Fruit fly (Drosophila melanogaster) whole organism, wandering third instar larva: Measurements from ENCODE around the gene CG43077.

ENCODE experiments used
- Mio ChIP-seq: sonication (Bioruptor generic); optimal IDR thresholded peaks from 2 replicates; lab custom pipeline; 2016; ENCODE audit warnings: missing biosample characterization, missing genetic modification characterization
- foxo ChIP-seq, 2 experiments: fragments of 200-800 bp; sonication (Bioruptor generic); optimal IDR thresholded peaks; 2 replicates in 1 of 2; 3 replicates in 1 of 2; lab custom pipeline; 2016 to 2017; ENCODE audit warnings: missing biosample characterization in 2 of 2, missing genetic modification characterization in 2 of 2

dm6 chrX:17108000-17108399 lies 39.7 kb upstream of the CG43077 start:
- TF ChIP-seq foxo (GFP tag; optimal IDR thresholded peaks at IDR 0.05; lab: Kevin White, UChicago) (no peak), Mio (no peak)
